Fruit fly (Drosophila melanogaster): ENCODE results near the gene Gbeta5.

DNA sequence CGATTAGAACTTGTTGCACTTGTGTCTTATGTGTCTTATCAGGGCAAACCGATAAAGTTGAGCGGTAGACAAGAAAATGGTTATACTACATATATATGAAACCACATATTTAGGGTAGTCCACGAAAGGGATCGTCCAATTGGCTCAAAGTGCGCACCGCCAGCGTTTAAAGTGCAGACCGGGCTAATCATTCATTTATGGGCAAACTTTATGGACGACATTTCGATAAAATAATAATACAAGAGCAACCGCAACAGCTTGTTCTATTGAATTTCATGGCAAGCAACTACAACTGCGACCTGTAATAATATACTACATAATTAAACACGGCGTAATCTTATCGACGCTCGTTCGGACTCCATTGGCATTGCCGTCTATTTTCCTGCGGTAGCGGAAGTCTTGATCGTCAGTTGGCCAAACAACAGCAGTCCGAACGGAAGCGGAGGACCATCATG, 16.6 kb downstream of the Gbeta5 start, which contains the start of the genes cyr and CG2120:
- no peak for TF ChIP-seq CG15011 (GFP tag; optimal IDR thresholded peaks at IDR 0.05)
- TF ChIP-seq CG32767 (GFP tag; IDR thresholded peaks at IDR 0.05): no peak
- TF ChIP-seq CG13424 (tag; optimal IDR thresholded peaks at IDR 0.05): no peak
- TF ChIP-seq GATAe (GFP tag; conservative IDR thresholded peaks at IDR 0.05): no peak
- TF ChIP-seq bab2 (GFP tag; optimal IDR thresholded peaks at IDR 0.05): no peak
- no peak for TF ChIP-seq CG15073 (GFP tag; optimal IDR thresholded peaks at IDR 0.05)
- TF ChIP-seq Hr39 (optimal IDR thresholded peaks at IDR 0.05): no peak
- TF ChIP-seq CG11247 (GFP tag; IDR thresholded peaks at IDR 0.05): no peak

All from whole organism, embryonic.